Worm (Caenorhabditis elegans) whole organism, early embryonic: ENCODE results near the gene Y66D12A.10.

Experiments
- aly-1 ChIP-seq: sonication (generic microtip); optimal IDR thresholded peaks from 2 replicates; lab custom pipeline; 2016; ENCODE audit warnings: missing genetic modification characterization, missing compliant biosample characterization
- ceh-36 ChIP-seq: sonication (generic microtip); optimal IDR thresholded peaks from 2 replicates; lab custom pipeline; 2016; ENCODE audit warnings: missing genetic modification characterization, inconsistent platforms, missing compliant biosample characterization
- hmg-4 ChIP-seq: fragments of 200-800 bp; sonication (Bioruptor generic); optimal IDR thresholded peaks from 2 replicates; lab custom pipeline; 2018; ENCODE audit warnings: mild to moderate bottlenecking, missing genetic modification characterization, missing compliant biosample characterization
- sea-1 ChIP-seq: fragments of 200-800 bp; sonication (Bioruptor generic); conservative IDR thresholded peaks from 2 replicates; pipeline ENCODE4 v1.3.6; 2022; ENCODE audit warnings: missing genetic modification characterization, missing compliant biosample characterization

- TF ChIP-seq hmg-4 (GFP tag; lab: Kevin White, UChicago), result no peak
- TF ChIP-seq ceh-36 (tag; lab: Kevin White, UChicago), result no peak
- TF ChIP-seq sea-1 (GFP tag; lab: Robert Waterston, UW), result no peak
- no peak for TF ChIP-seq aly-1 (tag; lab: Kevin White, UChicago)
These were observed 2.2 kb upstream of the Y66D12A.10 start, which contains the start of gene Y66D12A.11 for ce11 chrIII:11563417-11563949.
